Worm (Caenorhabditis elegans): ENCODE measurements around the gene F17C11.11.

DNA sequence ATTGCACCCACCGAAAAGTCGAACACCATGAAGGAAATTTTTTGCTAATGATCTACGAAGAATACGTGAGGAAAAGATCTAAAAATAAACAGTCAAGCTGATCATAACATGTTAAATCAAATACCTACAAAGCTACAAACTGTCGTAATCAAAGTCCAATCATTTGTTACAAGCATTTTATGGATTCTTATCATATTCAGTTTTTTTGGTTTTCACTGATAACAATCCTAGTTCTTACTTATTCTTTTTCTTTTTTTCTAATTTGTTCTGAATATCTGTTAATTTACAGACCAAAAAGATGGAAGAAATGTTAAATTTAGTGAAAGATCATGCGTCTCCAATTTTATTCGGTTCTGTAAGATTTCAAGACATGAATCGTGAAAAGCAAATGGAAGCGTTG, 16.2 kb upstream of the F17C11.11 start, which contains the start of gene F17C11.6:
- no peak for TF ChIP-seq ceh-83 (GFP tag; optimal IDR thresholded peaks at IDR 0.05)
- TF ChIP-seq mep-1 (tag; optimal IDR thresholded peaks at IDR 0.05): no peak

Data from whole organism, mixed stage, embryonic.